Worm (Caenorhabditis elegans) whole organism, L4 larva: ENCODE data around the gene F52G3.7.

Experiments
- D1046.2 ChIP-seq: fragments of 200-800 bp; sonication (Bioruptor generic); IDR thresholded peaks from 2 replicates; pipeline ENCODE4 v1.3.6; 2022; ENCODE audit warnings: missing genetic modification characterization, missing compliant biosample characterization
- F49E8.2 ChIP-seq: sonication (generic microtip); optimal IDR thresholded peaks from 2 replicates; lab custom pipeline; 2016; ENCODE audit warnings: missing compliant biosample characterization, mild to moderate bottlenecking, missing genetic modification characterization, borderline replicate concordance
- Y5F2A.4 ChIP-seq: fragments of 200-800 bp; sonication (Bioruptor generic); optimal IDR thresholded peaks from 2 replicates; lab custom pipeline; 2018; ENCODE audit warnings: mild to moderate bottlenecking, missing genetic modification characterization, missing compliant biosample characterization
- ZK337.2 ChIP-seq: fragments of 200-800 bp; sonication (Bioruptor generic); IDR thresholded peaks from 2 replicates; pipeline ENCODE4 v1.3.6; 2022; ENCODE audit warnings: missing genetic modification reagents, missing genetic modification characterization, missing compliant biosample characterization
- ZK546.5 ChIP-seq, 2 experiments: sonication (generic microtip); optimal IDR thresholded peaks; 2 replicates each; lab custom pipeline; 2017; ENCODE audit warnings: missing biosample characterization in 2 of 2, missing genetic modification characterization in 2 of 2
- aha-1 ChIP-seq: fragments of 150-350 bp; peaks from one replicate; lab custom pipeline; 2014; ENCODE audit warnings: missing biosample characterization, missing genetic modification characterization
- ces-1 ChIP-seq: fragments of 150-350 bp; sonication (generic microtip); optimal IDR thresholded peaks from 4 replicates; lab custom pipeline; 2014; ENCODE audit warnings: missing biosample characterization, missing genetic modification reagents, missing genetic modification characterization
- daf-16 ChIP-seq, 3 experiments: sonication (generic microtip); optimal IDR thresholded peaks; 2 replicates each; lab custom pipeline; 2016 to 2017; ENCODE audit warnings: missing genetic modification characterization in 3 of 3, missing genetic modification reagents in 3 of 3, mild to moderate bottlenecking in 2 of 3, missing compliant biosample characterization in 2 of 3, missing biosample characterization in 1 of 3, moderate library complexity in 1 of 3
- daf-19 ChIP-seq: fragments of 200-800 bp; sonication (Bioruptor generic); conservative IDR thresholded peaks from 2 replicates; pipeline ENCODE4 v1.3.6; 2022; ENCODE audit warnings: missing genetic modification characterization, missing compliant biosample characterization
- daf-8 ChIP-seq: fragments of 200-800 bp; sonication (Bioruptor generic); IDR thresholded peaks from 2 replicates; pipeline ENCODE4 v1.3.6; 2022; ENCODE audit warnings: missing genetic modification characterization, missing compliant biosample characterization
- dpl-1 ChIP-seq: fragments of 150-350 bp; optimal IDR thresholded peaks from 2 replicates; lab custom pipeline; 2014; ENCODE audit warnings: missing biosample characterization, missing genetic modification reagents, missing genetic modification characterization
- dve-1 ChIP-seq: sonication (generic microtip); optimal IDR thresholded peaks from 2 replicates; lab custom pipeline; 2017; ENCODE audit warnings: antibody characterized with exemption, mild to moderate bottlenecking, missing genetic modification characterization, missing compliant biosample characterization; ENCODE audit not compliant: insufficient read depth
- fos-1 ChIP-seq: fragments of 150-350 bp; optimal IDR thresholded peaks from 2 replicates; lab custom pipeline; 2014; ENCODE audit warnings: missing biosample characterization, missing genetic modification characterization
- hlh-11 ChIP-seq: fragments of 200-800 bp; sonication (Bioruptor generic); optimal IDR thresholded peaks from 2 replicates; lab custom pipeline; 2018; ENCODE audit warnings: mild to moderate bottlenecking, missing genetic modification characterization, missing compliant biosample characterization
- hlh-30 ChIP-seq: sonication (generic microtip); optimal IDR thresholded peaks from 2 replicates; lab custom pipeline; 2017; ENCODE audit warnings: antibody characterized with exemption, mild to moderate bottlenecking, missing genetic modification characterization, missing compliant biosample characterization; ENCODE audit not compliant: insufficient read depth
- jun-1 ChIP-seq: fragments of 150-350 bp; optimal IDR thresholded peaks from 2 replicates; lab custom pipeline; 2014; ENCODE audit warnings: missing biosample characterization, missing genetic modification reagents, missing genetic modification characterization
- lin-13 ChIP-seq: fragments of 150-350 bp; optimal IDR thresholded peaks from 2 replicates; lab custom pipeline; 2014; ENCODE audit warnings: missing biosample characterization, missing genetic modification reagents, missing genetic modification characterization
- lin-15B ChIP-seq: fragments of 150-350 bp; sonication (generic microtip); optimal IDR thresholded peaks from 3 replicates; lab custom pipeline; 2014; ENCODE audit warnings: missing biosample characterization, missing genetic modification characterization
- lsy-2 ChIP-seq, 2 experiments: fragments of 150-350 bp in 1 of 2; sonication (generic microtip) in 1 of 2; optimal IDR thresholded peaks; 2 replicates each; lab custom pipeline; 2014 to 2017; ENCODE audit warnings: missing biosample characterization in 2 of 2, missing genetic modification characterization in 2 of 2
- madf-9 ChIP-seq: fragments of 200-800 bp; sonication (Bioruptor generic); conservative IDR thresholded peaks from 2 replicates; pipeline ENCODE4 v1.3.6; 2022; ENCODE audit warnings: missing genetic modification reagents, missing genetic modification characterization, missing compliant biosample characterization
- mxl-2 ChIP-seq: fragments of 200-800 bp; sonication (Bioruptor generic); conservative IDR thresholded peaks from 2 replicates; pipeline ENCODE4 v1.3.6; 2022; ENCODE audit warnings: missing genetic modification reagents, missing genetic modification characterization, missing compliant biosample characterization
- mxl-3 ChIP-seq: fragments of 200-800 bp; sonication (Bioruptor generic); optimal IDR thresholded peaks from 2 replicates; lab custom pipeline; 2018; ENCODE audit warnings: mild to moderate bottlenecking, missing genetic modification characterization, missing compliant biosample characterization
- nhr-102 ChIP-seq: sonication (generic microtip); optimal IDR thresholded peaks from 2 replicates; lab custom pipeline; 2016; ENCODE audit warnings: mild to moderate bottlenecking, missing genetic modification characterization, moderate library complexity, missing compliant biosample characterization
- nhr-111 ChIP-seq: fragments of 200-800 bp; sonication (Bioruptor generic); optimal IDR thresholded peaks from 2 replicates; lab custom pipeline; 2018; ENCODE audit warnings: mild to moderate bottlenecking, missing genetic modification characterization, missing compliant biosample characterization
- nhr-28 ChIP-seq: fragments of 150-350 bp; optimal IDR thresholded peaks from 2 replicates; lab custom pipeline; 2014; ENCODE audit warnings: missing biosample characterization, missing genetic modification characterization
- nhr-42 ChIP-seq: fragments of 200-800 bp; sonication (Bioruptor generic); IDR thresholded peaks from 2 replicates; pipeline ENCODE4 v1.3.6; 2022; ENCODE audit warnings: missing genetic modification characterization, missing compliant biosample characterization
- php-3 ChIP-seq: fragments of 200-800 bp; sonication (Bioruptor generic); IDR thresholded peaks from 2 replicates; pipeline ENCODE4 v1.3.6; 2022; ENCODE audit warnings: missing genetic modification reagents, missing genetic modification characterization, missing compliant biosample characterization
- pqm-1 ChIP-seq: sonication (generic microtip); optimal IDR thresholded peaks from 2 replicates; lab custom pipeline; 2017; ENCODE audit warnings: missing biosample characterization, missing genetic modification characterization
- saeg-2 ChIP-seq: fragments of 200-800 bp; sonication (Bioruptor generic); IDR thresholded peaks from 2 replicates; pipeline ENCODE4 v1.3.6; 2022; ENCODE audit warnings: missing genetic modification reagents, missing genetic modification characterization, missing compliant biosample characterization
- sdz-12 ChIP-seq: fragments of 200-800 bp; sonication (Bioruptor generic); optimal IDR thresholded peaks from 2 replicates; lab custom pipeline; 2018; ENCODE audit warnings: mild to moderate bottlenecking, missing genetic modification characterization, missing compliant biosample characterization
- set-16 ChIP-seq: fragments of 200-800 bp; sonication (Bioruptor generic); IDR thresholded peaks from 2 replicates; pipeline ENCODE4 v1.3.6; 2022; ENCODE audit warnings: missing genetic modification reagents, missing genetic modification characterization, missing compliant biosample characterization
- skn-1 ChIP-seq: fragments of 150-350 bp; optimal IDR thresholded peaks from 2 replicates; lab custom pipeline; 2014; ENCODE audit warnings: missing biosample characterization, missing genetic modification characterization
- snpc-1.2 ChIP-seq: fragments of 200-800 bp; sonication (Bioruptor generic); IDR thresholded peaks from 2 replicates; pipeline ENCODE4 v1.3.6; 2022; ENCODE audit warnings: missing genetic modification reagents, missing genetic modification characterization, missing compliant biosample characterization
- tag-97 ChIP-seq: fragments of 200-800 bp; sonication (Bioruptor generic); IDR thresholded peaks from 2 replicates; pipeline ENCODE4 v1.3.6; 2022; ENCODE audit warnings: missing genetic modification characterization, missing compliant biosample characterization
- unc-130 ChIP-seq: sonication (generic microtip); optimal IDR thresholded peaks from 2 replicates; lab custom pipeline; 2016; ENCODE audit warnings: missing genetic modification reagents, missing genetic modification characterization, missing compliant biosample characterization
- unc-39 ChIP-seq: sonication (generic microtip); optimal IDR thresholded peaks from 2 replicates; lab custom pipeline; 2017; ENCODE audit warnings: missing biosample characterization, missing genetic modification characterization
- unc-62 ChIP-seq, 3 experiments: fragments of 150-350 bp in 1 of 3; sonication (generic microtip); optimal IDR thresholded peaks in 2 of 3; peaks in 1 of 3; 1 replicate in 1 of 3; 2 replicates in 2 of 3; lab custom pipeline; 2014 to 2017; ENCODE audit warnings: missing biosample characterization in 3 of 3, missing genetic modification characterization in 3 of 3, missing genetic modification reagents in 3 of 3, missing genotype in 1 of 3
- zip-11 ChIP-seq: fragments of 200-800 bp; sonication (Bioruptor generic); IDR thresholded peaks from 2 replicates; pipeline ENCODE4 v1.3.6; 2022; ENCODE audit warnings: missing genetic modification characterization, missing compliant biosample characterization

Gene F52G3.7

ce11 chrX:16963519-16963971 lies at the start of gene F52G3.7, which contains the start of gene F52G3.1:
F52G3.7 (plus strand) TSS chrX:16963921.
F52G3.1 (plus strand) TSS chrX:16963871.
- TF ChIP-seq saeg-2 (GFP tag; lab: Robert Waterston, UW) (no peak), mxl-3 (no peak), pqm-1 (tag; lab: Kevin White, UChicago) (peak; percentile 70), D1046.2 (GFP tag; lab: Robert Waterston, UW) (no peak), ZK337.2 (GFP tag; lab: Robert Waterston, UW) (no peak), nhr-102 (tag; lab: Kevin White, UChicago) (no peak), dve-1 (tag; lab: Kevin White, UChicago) (peak; percentile 23), nhr-42 (no peak), tag-97 (GFP tag; lab: Robert Waterston, UW) (no peak), F49E8.2 (tag; lab: Kevin White, UChicago) (no peak), daf-16 (GFP tag; optimal IDR thresholded peaks at IDR 0.05; lab: Kevin White, UChicago) (no peak), daf-16 (tag; optimal IDR thresholded peaks at IDR 0.05; lab: Kevin White, UChicago) (peak; percentile 47), daf-19 (GFP tag; lab: Robert Waterston, UW) (no peak), Y5F2A.4 (GFP tag; lab: Kevin White, UChicago) (no peak), sdz-12 (GFP tag; lab: Kevin White, UChicago) (no peak), madf-9 (GFP tag; lab: Robert Waterston, UW) (no peak), ces-1 (GFP tag; lab: Kevin White, UChicago) (no peak), unc-39 (tag; lab: Kevin White, UChicago) (no peak), snpc-1.2 (GFP tag; lab: Robert Waterston, UW) (no peak), lsy-2 (tag; optimal IDR thresholded peaks at IDR 0.05; lab: Kevin White, UChicago) (no peak), set-16 (no peak), ZK546.5 (tag; optimal IDR thresholded peaks at IDR 0.05; lab: Kevin White, UChicago) (no peak), lin-15B (tag; lab: Kevin White, UChicago) (no peak), lin-13 (GFP tag; lab: Kevin White, UChicago) (no peak), hlh-11 (tag; lab: Kevin White, UChicago) (peak; percentile 40), skn-1 (tag; lab: Kevin White, UChicago) (no peak), nhr-28 (tag; lab: Kevin White, UChicago) (peak; percentile 32), php-3 (GFP tag; lab: Robert Waterston, UW) (0 out of 2 replicates have a peak, but pooled peaks have one; percentile 42), nhr-111 (no peak), hlh-30 (tag; lab: Kevin White, UChicago) (peak; percentile 16), daf-8 (GFP tag; lab: Robert Waterston, UW) (no peak)
- TF ChIP-seq, all 104 proteins: peak for 7

- no peak for TF ChIP-seq aha-1 (tag; lab: Kevin White, UChicago)
- TF ChIP-seq nhr-111, result no peak
- TF ChIP-seq nhr-28 (tag; lab: Kevin White, UChicago), result peak; percentile 70
- TF ChIP-seq pqm-1 (tag; lab: Kevin White, UChicago), result peak; percentile 54
- no peak for TF ChIP-seq ZK546.5 (tag; optimal IDR thresholded peaks at IDR 0.05; lab: Kevin White, UChicago)
- TF ChIP-seq dpl-1, result no peak
- no peak for TF ChIP-seq nhr-42
- no peak for TF ChIP-seq zip-11 (GFP tag; lab: Robert Waterston, UW)
- peak in 1 of 2 experiments; percentile 43 for TF ChIP-seq unc-62 (GFP tag; optimal IDR thresholded peaks at IDR 0.05 in 1 of 2; lab: Kevin White, UChicago)
- TF ChIP-seq unc-62 (tag; optimal IDR thresholded peaks at IDR 0.05; lab: Kevin White, UChicago), result no peak
- no peak for TF ChIP-seq fos-1
Measured at ce11 chrX:16919468-16919867, 44.3 kb upstream of the F52G3.7 start.

- no peak for TF ChIP-seq mxl-2 (GFP tag; lab: Robert Waterston, UW)
- TF ChIP-seq unc-62 (GFP tag; optimal IDR thresholded peaks at IDR 0.05 in 1 of 2; lab: Kevin White, UChicago), result peak in 1 of 2 experiments; percentile 39
- TF ChIP-seq unc-62 (tag; optimal IDR thresholded peaks at IDR 0.05; lab: Kevin White, UChicago), result no peak
- no peak for TF ChIP-seq unc-130
- TF ChIP-seq jun-1 (tag; lab: Kevin White, UChicago), result no peak
- no peak for TF ChIP-seq madf-9 (GFP tag; lab: Robert Waterston, UW)
Measured at ce11 chrX:16921533-16921932, 42.2 kb upstream of the F52G3.7 start, which contains the start of gene fbxb-114. fbxb-114 (plus strand) TSS chrX:16921833.
